Worm (Caenorhabditis elegans) whole organism, young adult: ENCODE measurements around the gene calf-1.

Source experiments
- B0261.1 ChIP-seq: sonication (generic microtip); optimal IDR thresholded peaks from 2 replicates; lab custom pipeline; 2016; ENCODE audit warnings: mild to moderate bottlenecking, missing genetic modification characterization, moderate library complexity, missing compliant biosample characterization
- C17E4.6 ChIP-seq: fragments of 200-800 bp; sonication (Bioruptor generic); IDR thresholded peaks from 2 replicates; pipeline ENCODE4 v1.3.6; 2022; ENCODE audit warnings: missing genetic modification reagents, missing genetic modification characterization, missing compliant biosample characterization
- D2030.7 ChIP-seq: fragments of 200-800 bp; sonication (Bioruptor generic); IDR thresholded peaks from 2 replicates; pipeline ENCODE4 v1.3.6; 2022; ENCODE audit warnings: missing genetic modification reagents, missing genetic modification characterization, missing compliant biosample characterization
- F10E7.11 ChIP-seq: sonication (generic microtip); optimal IDR thresholded peaks from 2 replicates; lab custom pipeline; 2017; ENCODE audit warnings: mild to moderate bottlenecking, missing genetic modification characterization, moderate library complexity, missing compliant biosample characterization
- F33H1.4 ChIP-seq: fragments of 200-800 bp; sonication (Bioruptor generic); IDR thresholded peaks from 2 replicates; pipeline ENCODE4 v1.3.6; 2022; ENCODE audit warnings: missing genetic modification reagents, missing genetic modification characterization, missing compliant biosample characterization
- F57A8.1 ChIP-seq: fragments of 200-800 bp; sonication (Bioruptor generic); optimal IDR thresholded peaks from 2 replicates; lab custom pipeline; 2018; ENCODE audit warnings: mild to moderate bottlenecking, missing genetic modification characterization, moderate library complexity, missing compliant biosample characterization
- T26A5.8 ChIP-seq: sonication (generic microtip); optimal IDR thresholded peaks from 2 replicates; lab custom pipeline; 2016; ENCODE audit warnings: missing genetic modification characterization, missing compliant biosample characterization
- Y53G8AR.9 ChIP-seq: fragments of 200-800 bp; sonication (Bioruptor generic); conservative IDR thresholded peaks from 2 replicates; pipeline ENCODE4 v1.3.6; 2022; ENCODE audit warnings: missing genetic modification reagents, missing genetic modification characterization, missing compliant biosample characterization
- akir-1 ChIP-seq: fragments of 200-800 bp; sonication (Bioruptor generic); optimal IDR thresholded peaks from 2 replicates; lab custom pipeline; 2018; ENCODE audit warnings: mild to moderate bottlenecking, missing genetic modification characterization, moderate library complexity, missing compliant biosample characterization
- aptf-2 ChIP-seq: fragments of 200-800 bp; sonication (Bioruptor generic); conservative IDR thresholded peaks from 2 replicates; pipeline ENCODE4 v1.3.6; 2022; ENCODE audit warnings: missing genetic modification reagents, missing genetic modification characterization, missing compliant biosample characterization
- attf-3 ChIP-seq: fragments of 200-800 bp; sonication (Bioruptor generic); conservative IDR thresholded peaks from 2 replicates; pipeline ENCODE4 v1.3.6; 2022; ENCODE audit warnings: missing genetic modification reagents, missing genetic modification characterization, missing compliant biosample characterization
- cebp-1 ChIP-seq, 2 experiments: fragments of 200-800 bp in 1 of 2; sonication (Bioruptor generic) in 1 of 2; sonication (generic microtip) in 1 of 2; IDR thresholded peaks in 1 of 2; optimal IDR thresholded peaks in 1 of 2; 2 replicates each; pipeline versions ENCODE4 v1.3.6 to Lab custom; 2017 to 2022; ENCODE audit warnings: missing compliant biosample characterization in 2 of 2, missing genetic modification characterization in 2 of 2, mild to moderate bottlenecking in 1 of 2, missing genetic modification reagents in 1 of 2, moderate library complexity in 1 of 2
- cebp-2 ChIP-seq: fragments of 200-800 bp; sonication (Bioruptor generic); IDR thresholded peaks from 2 replicates; pipeline ENCODE4 v1.3.6; 2022; ENCODE audit warnings: missing genetic modification characterization, missing compliant biosample characterization
- ceh-40 ChIP-seq: fragments of 200-800 bp; sonication (Bioruptor generic); IDR thresholded peaks from 2 replicates; pipeline ENCODE4 v1.3.6; 2022; ENCODE audit warnings: missing genetic modification characterization, missing compliant biosample characterization
- ceh-91 ChIP-seq: fragments of 200-800 bp; sonication (Bioruptor generic); IDR thresholded peaks from 2 replicates; pipeline ENCODE4 v1.3.6; 2022; ENCODE audit warnings: missing genetic modification reagents, missing genetic modification characterization, missing compliant biosample characterization
- dpff-1 ChIP-seq: sonication (generic microtip); optimal IDR thresholded peaks from 2 replicates; lab custom pipeline; 2017; ENCODE audit warnings: mild to moderate bottlenecking, missing genetic modification characterization, missing compliant biosample characterization
- egl-18 ChIP-seq: fragments of 200-800 bp; sonication (Bioruptor generic); IDR thresholded peaks from 2 replicates; pipeline ENCODE4 v1.3.6; 2022; ENCODE audit warnings: missing genetic modification reagents, missing genetic modification characterization, missing compliant biosample characterization
- him-1 ChIP-seq: sonication (generic microtip); optimal IDR thresholded peaks from 2 replicates; lab custom pipeline; 2016; ENCODE audit warnings: missing genotype, missing genetic modification reagents, missing genetic modification characterization, missing compliant biosample characterization
- hlh-12 ChIP-seq: sonication (generic microtip); optimal IDR thresholded peaks from 2 replicates; lab custom pipeline; 2016; ENCODE audit warnings: missing genetic modification characterization, missing compliant biosample characterization
- hlh-26 ChIP-seq: fragments of 200-800 bp; sonication (Bioruptor generic); conservative IDR thresholded peaks from 2 replicates; pipeline ENCODE4 v1.3.6; 2022; ENCODE audit warnings: missing genetic modification reagents, missing genetic modification characterization, missing compliant biosample characterization
- hmg-1.2 ChIP-seq: fragments of 200-800 bp; sonication (Bioruptor generic); IDR thresholded peaks from 2 replicates; pipeline ENCODE4 v1.3.6; 2022; ENCODE audit warnings: missing genetic modification reagents, missing genetic modification characterization, missing compliant biosample characterization
- let-607 ChIP-seq, 2 experiments: fragments of 200-800 bp in 1 of 2; sonication (Bioruptor generic) in 1 of 2; sonication (generic microtip) in 1 of 2; optimal IDR thresholded peaks; 2 replicates each; lab custom pipeline; 2016 to 2018; ENCODE audit warnings: mild to moderate bottlenecking in 2 of 2, missing compliant biosample characterization in 2 of 2, missing genetic modification characterization in 2 of 2, moderate library complexity in 2 of 2, missing genotype in 1 of 2
- lin-54 ChIP-seq: fragments of 200-800 bp; sonication (Bioruptor generic); optimal IDR thresholded peaks from 2 replicates; lab custom pipeline; 2018; ENCODE audit warnings: mild to moderate bottlenecking, missing genetic modification characterization, missing compliant biosample characterization
- lsl-1 ChIP-seq: fragments of 200-800 bp; sonication (Bioruptor generic); optimal IDR thresholded peaks from 2 replicates; lab custom pipeline; 2018; ENCODE audit warnings: mild to moderate bottlenecking, missing genetic modification characterization, moderate library complexity, missing compliant biosample characterization
- lsy-27 ChIP-seq: sonication (generic microtip); optimal IDR thresholded peaks from 2 replicates; lab custom pipeline; 2017; ENCODE audit warnings: missing genetic modification characterization, mild to moderate bottlenecking, missing compliant biosample characterization, antibody characterized with exemption, missing genotype, borderline replicate concordance; ENCODE audit not compliant: insufficient read depth
- madf-3 ChIP-seq: fragments of 200-800 bp; sonication (Bioruptor generic); IDR thresholded peaks from 2 replicates; pipeline ENCODE4 v1.3.6; 2022; ENCODE audit warnings: missing genetic modification reagents, missing genetic modification characterization, missing compliant biosample characterization
- mcd-1 ChIP-seq: fragments of 200-800 bp; sonication (Bioruptor generic); IDR thresholded peaks from 2 replicates; pipeline ENCODE4 v1.3.6; 2022; ENCODE audit warnings: missing genetic modification reagents, missing genetic modification characterization, missing compliant biosample characterization
- mes-4 ChIP-seq: sonication (generic microtip); optimal IDR thresholded peaks from 2 replicates; lab custom pipeline; 2016; ENCODE audit warnings: missing genotype, missing genetic modification characterization, missing compliant biosample characterization
- nfya-1 ChIP-seq: sonication (generic microtip); optimal IDR thresholded peaks from 2 replicates; lab custom pipeline; 2017; ENCODE audit warnings: antibody characterized with exemption, missing compliant biosample characterization, missing genetic modification characterization, borderline replicate concordance; ENCODE audit not compliant: insufficient read depth
- nhr-120 ChIP-seq: fragments of 200-800 bp; sonication (Bioruptor generic); IDR thresholded peaks from 2 replicates; pipeline ENCODE4 v1.3.6; 2022; ENCODE audit warnings: missing genetic modification characterization, missing compliant biosample characterization
- nhr-90 ChIP-seq: sonication (generic microtip); optimal IDR thresholded peaks from 2 replicates; lab custom pipeline; 2016; ENCODE audit warnings: missing genotype, mild to moderate bottlenecking, missing genetic modification characterization, missing compliant biosample characterization
- pha-4 ChIP-seq: fragments of 150-350 bp; sonication (generic microtip); optimal IDR thresholded peaks from 2 replicates; lab custom pipeline; 2014; ENCODE audit warnings: missing biosample characterization, missing genetic modification reagents, missing genetic modification characterization
- rcor-1 ChIP-seq: fragments of 200-800 bp; sonication (Bioruptor generic); IDR thresholded peaks from 2 replicates; pipeline ENCODE4 v1.3.6; 2022; ENCODE audit warnings: missing genetic modification reagents, missing genetic modification characterization, missing compliant biosample characterization
- repo-1 ChIP-seq: sonication (generic microtip); optimal IDR thresholded peaks from 2 replicates; lab custom pipeline; 2017; ENCODE audit warnings: mild to moderate bottlenecking, missing genetic modification characterization, missing compliant biosample characterization
- snpc-1.3 ChIP-seq: sonication (generic microtip); optimal IDR thresholded peaks from 2 replicates; lab custom pipeline; 2017; ENCODE audit warnings: missing genetic modification characterization, mild to moderate bottlenecking, missing compliant biosample characterization, antibody characterized with exemption, moderate library complexity, missing genotype, missing genetic modification reagents; ENCODE audit not compliant: insufficient read depth
- snpc-3.4 ChIP-seq: sonication (generic microtip); optimal IDR thresholded peaks from 2 replicates; lab custom pipeline; 2017; ENCODE audit warnings: missing genetic modification characterization, mild to moderate bottlenecking, missing compliant biosample characterization, antibody characterized with exemption, moderate library complexity, missing genotype, missing genetic modification reagents
- unc-62 ChIP-seq: fragments of 150-350 bp; optimal IDR thresholded peaks from 2 replicates; lab custom pipeline; 2014; ENCODE audit warnings: missing biosample characterization, missing genetic modification reagents, missing genetic modification characterization
- zfh-2 ChIP-seq: fragments of 200-800 bp; sonication (Bioruptor generic); conservative IDR thresholded peaks from 2 replicates; pipeline ENCODE4 v1.3.6; 2022; ENCODE audit warnings: missing genetic modification reagents, missing genetic modification characterization, missing compliant biosample characterization
- ztf-18 ChIP-seq: sonication (generic microtip); optimal IDR thresholded peaks from 2 replicates; lab custom pipeline; 2016; ENCODE audit warnings: missing genotype, mild to moderate bottlenecking, missing genetic modification characterization, missing compliant biosample characterization

The calf-1 gene

ce11 chrV:20525816-20526459 lies 47.0 kb upstream of the calf-1 start, which contains the start of the genes srh-166 and Y38H6C.24:
Gene srh-166, minus strand, starts transcription at chrV:20525866.
Gene Y38H6C.24, plus strand, starts transcription at chrV:20526435.
- TF ChIP-seq nhr-120 (GFP tag; lab: Robert Waterston, UW) (no peak), cebp-1 (GFP tag; IDR thresholded peaks at IDR 0.05; lab: Robert Waterston, UW) (peak; percentile 36; the same call in 1 of the 2 replicates), cebp-1 (tag; optimal IDR thresholded peaks at IDR 0.05; lab: Kevin White, UChicago) (peak; percentile 70)

DNA sequence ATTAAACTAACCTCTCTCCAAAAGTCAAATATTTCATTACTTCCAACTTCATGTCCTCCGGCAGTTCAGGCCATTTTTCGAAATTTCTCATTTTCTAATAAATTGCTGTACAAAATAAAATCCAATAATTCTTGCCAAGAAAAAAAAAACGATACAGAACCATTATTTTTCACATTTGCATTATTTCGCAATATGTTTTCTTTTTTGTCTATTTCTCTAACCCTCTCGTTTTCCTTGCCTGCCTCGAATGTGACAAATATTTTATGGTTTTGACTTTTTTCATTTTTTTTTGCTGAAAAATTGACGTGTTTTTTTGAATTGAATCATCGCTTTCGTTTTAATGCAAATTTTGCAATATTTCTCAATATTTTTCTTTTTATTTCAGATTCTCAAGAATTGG lies 43.3 kb upstream of the calf-1 start, which contains the start of the genes Y38H6C.9 and fbxa-150:
Gene Y38H6C.9 (minus strand): TSS at position 52 of the 400 bp plus-strand sequence.
Gene fbxa-150 (plus strand): TSS at position 380 of the 400 bp plus-strand sequence.
- TF ChIP-seq lsy-27 = no peak
- TF ChIP-seq dpff-1 = no peak
- peak; percentile 92 for TF ChIP-seq cebp-1 (GFP tag; IDR thresholded peaks at IDR 0.05; lab: Robert Waterston, UW)
- TF ChIP-seq cebp-1 (tag; optimal IDR thresholded peaks at IDR 0.05; lab: Kevin White, UChicago) = peak; percentile 99
- TF ChIP-seq F33H1.4 = no peak
- TF ChIP-seq hmg-1.2 (GFP tag; lab: Robert Waterston, UW) = peak; percentile 77; the same call in 1 of the 2 replicates
- TF ChIP-seq lin-54 (GFP tag; lab: Kevin White, UChicago) = no peak

ce11 chrV:20518927-20519326 lies 40.0 kb upstream of the calf-1 start, which contains the start of gene Y38H6C.25:
Gene Y38H6C.25, plus strand, starts transcription at chrV:20519227.
- TF ChIP-seq mcd-1 (GFP tag; lab: Robert Waterston, UW) (no peak), Y53G8AR.9 (no peak), snpc-1.3 (no peak), him-1 (tag; lab: Kevin White, UChicago) (no peak), aptf-2 (GFP tag; lab: Robert Waterston, UW) (no peak), ceh-91 (no peak), unc-62 (GFP tag; lab: Kevin White, UChicago) (no peak), pha-4 (no peak), B0261.1 (no peak), F57A8.1 (GFP tag; lab: Kevin White, UChicago) (no peak), cebp-2 (GFP tag; lab: Robert Waterston, UW) (no peak), lsl-1 (GFP tag; lab: Kevin White, UChicago) (no peak)

DNA sequence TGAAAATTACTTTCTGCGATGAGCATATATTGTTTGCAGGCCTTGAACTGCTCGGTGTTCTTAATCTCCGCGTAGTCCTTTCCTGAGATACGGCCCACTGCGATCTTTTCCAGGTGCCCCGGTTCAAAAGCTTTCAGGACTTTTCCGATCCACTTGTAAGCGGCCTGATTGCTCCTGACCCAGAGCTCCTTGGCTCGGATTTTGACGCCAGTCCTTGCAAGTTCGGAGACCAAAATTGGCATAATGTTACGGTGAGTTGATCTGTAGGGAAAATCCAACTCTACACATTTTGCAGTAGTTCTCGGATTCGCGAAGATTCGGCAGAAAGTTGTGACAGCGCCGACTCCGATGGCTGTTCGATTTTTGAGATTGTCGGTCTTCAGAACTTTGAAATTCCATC lies 38.1 kb upstream of the calf-1 start:
- no peak for TF ChIP-seq ceh-40 (GFP tag; lab: Robert Waterston, UW)
- no peak for TF ChIP-seq nhr-90 (tag; lab: Kevin White, UChicago)
- TF ChIP-seq D2030.7 (GFP tag; lab: Robert Waterston, UW) = no peak
- no peak for TF ChIP-seq hlh-26 (GFP tag; lab: Robert Waterston, UW)
- TF ChIP-seq zfh-2 (GFP tag; lab: Robert Waterston, UW) = peak; percentile 36; the same call in 1 of the 2 replicates

ce11 chrV:20514483-20514882 lies 35.6 kb upstream of the calf-1 start:
- TF ChIP-seq F10E7.11 (no peak), attf-3 (GFP tag; lab: Robert Waterston, UW) (no peak), rcor-1 (GFP tag; lab: Robert Waterston, UW) (no peak), lsl-1 (GFP tag; lab: Kevin White, UChicago) (no peak), ztf-18 (tag; lab: Kevin White, UChicago) (no peak), mcd-1 (GFP tag; lab: Robert Waterston, UW) (no peak), snpc-3.4 (tag; lab: Kevin White, UChicago) (no peak), nfya-1 (no peak), let-607 (tag; optimal IDR thresholded peaks at IDR 0.05; lab: Kevin White, UChicago) (no peak), T26A5.8 (tag; lab: Kevin White, UChicago) (no peak), madf-3 (no peak), mes-4 (tag; lab: Kevin White, UChicago) (no peak), repo-1 (tag; lab: Kevin White, UChicago) (no peak), C17E4.6 (GFP tag; lab: Robert Waterston, UW) (no peak), hlh-12 (no peak), egl-18 (no peak), akir-1 (no peak)
